Worm (Caenorhabditis elegans): ENCODE results near the gene gstk-2.

ce11 chrIV:7263137-7263536, 21.1 kb upstream of the gstk-2 start, which contains the start of gene glb-2:
- TF ChIP-seq snpc-4 (tag; optimal IDR thresholded peaks at IDR 0.05) (no peak), unc-62 (GFP tag; optimal IDR thresholded peaks at IDR 0.05) (no peak), lin-32 (GFP tag; optimal IDR thresholded peaks at IDR 0.05) (no peak), nhr-76 (tag; optimal IDR thresholded peaks at IDR 0.05) (no peak), elt-1 (tag; optimal IDR thresholded peaks at IDR 0.05; ENCODE audit: borderline replicate concordance, insufficient read depth) (no peak), lin-13 (tag; optimal IDR thresholded peaks at IDR 0.05) (no peak), unc-39 (tag; optimal IDR thresholded peaks at IDR 0.05) (no peak), ceh-39 (tag; optimal IDR thresholded peaks at IDR 0.05) (no peak), ztf-11 (tag; optimal IDR thresholded peaks at IDR 0.05) (no peak), nhr-237 (tag; optimal IDR thresholded peaks at IDR 0.05) (no peak), bed-3 (GFP tag; optimal IDR thresholded peaks at IDR 0.05) (no peak), pha-4 (tag; optimal IDR thresholded peaks at IDR 0.05) (no peak), sptf-1 (tag; optimal IDR thresholded peaks at IDR 0.05) (no peak)

Data from whole organism, mixed stage, embryonic.